Fruit fly (Drosophila melanogaster) whole organism, adult: ENCODE data around the gene CG3223.

ENCODE experiments used
- CG11617 ChIP-seq: fragments of 200-800 bp; sonication (Bioruptor generic); optimal IDR thresholded peaks from 2 replicates; lab custom pipeline; 2017; ENCODE audit warnings: mild to moderate bottlenecking, missing biosample characterization, missing genetic modification reagents, missing genetic modification characterization
- CG12768 ChIP-seq: fragments of 200-800 bp; sonication (Bioruptor generic); optimal IDR thresholded peaks from 2 replicates; lab custom pipeline; 2017; ENCODE audit warnings: missing biosample characterization, missing genetic modification characterization, mild to moderate bottlenecking, moderate library complexity, missing genetic modification reagents
- CG14711 ChIP-seq: fragments of 200-800 bp; sonication (Bioruptor generic); optimal IDR thresholded peaks from 2 replicates; lab custom pipeline; 2018; ENCODE audit warnings: missing biosample characterization, mild to moderate bottlenecking, missing genetic modification characterization, moderate library complexity
- CG1620 ChIP-seq: fragments of 200-800 bp; sonication (Bioruptor generic); optimal IDR thresholded peaks from 2 replicates; lab custom pipeline; 2016; ENCODE audit warnings: missing biosample characterization, missing genetic modification characterization
- CG33017 ChIP-seq: fragments of 200-800 bp; sonication (Bioruptor generic); optimal IDR thresholded peaks from 2 replicates; lab custom pipeline; 2018; ENCODE audit warnings: missing biosample characterization, mild to moderate bottlenecking, missing genetic modification characterization, moderate library complexity
- CG5204 ChIP-seq: fragments of 200-800 bp; sonication (Bioruptor generic); optimal IDR thresholded peaks from 2 replicates; lab custom pipeline; 2016; ENCODE audit warnings: missing biosample characterization, missing genetic modification characterization
- CG7045 ChIP-seq: fragments of 200-800 bp; sonication (Bioruptor generic); optimal IDR thresholded peaks from 2 replicates; lab custom pipeline; 2017; ENCODE audit warnings: missing biosample characterization, mild to moderate bottlenecking, missing genetic modification characterization
- CG7101 ChIP-seq: fragments of 200-800 bp; sonication (Bioruptor generic); optimal IDR thresholded peaks from 2 replicates; lab custom pipeline; 2018; ENCODE audit warnings: missing biosample characterization, mild to moderate bottlenecking, missing genetic modification characterization, moderate library complexity
- Clk ChIP-seq: fragments of 200-800 bp; sonication (Bioruptor generic); optimal IDR thresholded peaks from 2 replicates; lab custom pipeline; 2017; ENCODE audit warnings: missing biosample characterization, missing genetic modification characterization
- Crg-1 ChIP-seq: fragments of 200-800 bp; sonication (Bioruptor generic); optimal IDR thresholded peaks from 2 replicates; lab custom pipeline; 2016; ENCODE audit warnings: missing biosample characterization, missing genetic modification characterization
- Hr96 ChIP-seq: fragments of 200-800 bp; sonication (Bioruptor generic); optimal IDR thresholded peaks from 2 replicates; lab custom pipeline; 2016; ENCODE audit warnings: missing biosample characterization, missing genetic modification characterization
- Mnt ChIP-seq: fragments of 200-800 bp; sonication (Bioruptor generic); optimal IDR thresholded peaks from 2 replicates; lab custom pipeline; 2016; ENCODE audit warnings: missing biosample characterization, mild to moderate bottlenecking, missing genetic modification characterization
- bab1 ChIP-seq: fragments of 200-800 bp; sonication (Bioruptor generic); optimal IDR thresholded peaks from 3 replicates; lab custom pipeline; 2019; ENCODE audit warnings: missing biosample characterization, mild to moderate bottlenecking, missing genetic modification characterization, moderate library complexity
- cic ChIP-seq: fragments of 200-800 bp; sonication (Bioruptor generic); optimal IDR thresholded peaks from 2 replicates; lab custom pipeline; 2017; ENCODE audit warnings: missing biosample characterization, mild to moderate bottlenecking, missing genetic modification characterization, moderate library complexity
- cnc ChIP-seq, 2 experiments: fragments of >200 bp; optimal IDR thresholded peaks; 2 replicates each; lab custom pipeline; 2017
- kay ChIP-seq: fragments of 200-800 bp; sonication (Bioruptor generic); peaks from one replicate; lab custom pipeline; 2016; ENCODE audit warnings: missing biosample characterization, missing genetic modification characterization, borderline replicate concordance
- ovo ChIP-seq: fragments of 200-800 bp; sonication (Bioruptor generic); optimal IDR thresholded peaks from 2 replicates; lab custom pipeline; 2016; ENCODE audit warnings: missing biosample characterization, missing genetic modification characterization
- pad ChIP-seq: fragments of 200-800 bp; sonication (Bioruptor generic); optimal IDR thresholded peaks from 3 replicates; lab custom pipeline; 2017; ENCODE audit warnings: missing biosample characterization, missing genetic modification characterization, mild to moderate bottlenecking, moderate library complexity, missing genetic modification reagents
- tj ChIP-seq: fragments of 200-800 bp; sonication (Bioruptor generic); optimal IDR thresholded peaks from 3 replicates; lab custom pipeline; 2017; ENCODE audit warnings: missing biosample characterization, mild to moderate bottlenecking, missing genetic modification characterization, moderate library complexity
- toe ChIP-seq: fragments of 200-800 bp; sonication (Bioruptor generic); optimal IDR thresholded peaks from 2 replicates; lab custom pipeline; 2016; ENCODE audit warnings: missing biosample characterization, missing genetic modification characterization

The CG3223 gene

DNA sequence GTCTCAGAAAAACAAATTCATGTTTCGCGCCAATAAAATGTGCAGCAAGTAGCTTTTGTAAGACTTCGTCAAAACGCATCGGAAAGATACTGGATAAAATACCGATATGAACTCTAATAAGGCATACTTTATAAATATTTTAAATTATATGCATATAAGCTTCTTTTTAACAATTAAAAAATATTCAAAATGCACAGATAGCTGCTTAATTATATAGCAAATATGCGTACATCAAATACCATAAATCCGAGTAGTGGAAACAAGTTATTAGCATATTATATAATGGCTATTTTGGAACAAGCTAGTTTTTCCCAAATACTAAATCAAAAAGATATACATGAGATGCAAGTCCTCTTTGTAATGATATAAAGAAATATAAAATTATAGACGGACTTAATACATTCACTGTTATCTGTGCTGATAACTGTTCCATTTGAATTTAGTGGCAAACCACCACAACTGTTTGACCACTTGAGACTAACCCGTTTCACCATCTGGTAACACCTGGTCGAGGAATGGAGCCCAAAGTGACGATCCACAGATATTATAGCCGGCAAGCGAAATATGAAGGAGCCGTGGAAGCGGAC lies 9.6 kb upstream of the CG3223 start, which contains the start of gene PIG-H:
Gene PIG-H, plus strand, starts transcription at position 303 of the 587 bp plus-strand sequence.
- TF ChIP-seq Mnt (GFP tag; lab: Kevin White, UChicago) (no peak), ovo (GFP tag; lab: Kevin White, UChicago) (no peak), pad (no peak), Crg-1 (GFP tag; lab: Kevin White, UChicago) (no peak), toe (peak; percentile 8), CG33017 (tag; lab: Kevin White, UChicago) (no peak), CG5204 (peak; percentile 11), cnc (optimal IDR thresholded peaks at IDR 0.05; lab: Kevin White, UChicago) (no peak), CG12768 (GFP tag; lab: Kevin White, UChicago) (peak; percentile 5), CG1620 (GFP tag; lab: Kevin White, UChicago) (no peak), cic (no peak), tj (no peak), Hr96 (no peak), bab1 (GFP tag; lab: Kevin White, UChicago) (no peak), CG7045 (no peak), CG14711 (peak; percentile 23), kay (GFP tag; lab: Kevin White, UChicago) (peak; percentile 22), CG7101 (tag; lab: Kevin White, UChicago) (no peak), Clk (GFP tag; lab: Kevin White, UChicago) (no peak), CG11617 (GFP tag; lab: Kevin White, UChicago) (no peak)

DNA sequence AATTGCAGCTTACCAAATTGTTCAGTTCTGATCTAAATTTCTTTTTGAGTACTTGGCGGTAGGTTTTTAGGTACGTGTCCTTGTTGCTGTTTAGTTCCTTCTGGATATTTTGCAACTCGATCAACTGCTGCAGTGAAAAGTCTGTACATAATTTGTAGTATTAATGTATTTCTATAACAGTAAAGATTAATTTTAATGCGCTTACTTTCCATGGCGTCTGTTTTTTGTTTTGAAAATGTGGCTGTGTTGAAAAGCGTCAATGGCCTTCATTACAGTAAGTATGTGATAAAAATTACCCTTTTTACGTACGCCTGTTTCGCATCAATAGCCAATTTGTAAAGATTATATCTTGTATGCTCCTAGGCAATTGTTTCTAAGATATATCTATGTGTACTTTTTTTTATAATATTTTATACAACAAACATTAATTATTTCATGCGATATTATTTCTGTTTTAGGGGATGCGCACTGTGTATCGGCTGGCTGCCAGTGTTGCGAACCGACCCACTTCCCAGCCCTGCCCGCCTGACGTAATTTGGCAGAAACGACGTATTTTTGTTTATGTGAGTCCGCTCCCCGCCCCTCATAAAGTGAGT lies 8.0 kb upstream of the CG3223 start, which contains the start of the genes Kmn2 and CG2698:
Gene Kmn2, minus strand, starts transcription at position 236 of the 596 bp plus-strand sequence.
Gene CG2698, plus strand, starts transcription at position 489 of the 596 bp plus-strand sequence.
- peak; percentile 94 for TF ChIP-seq CG11617 (GFP tag; lab: Kevin White, UChicago)
- peak; percentile 80 for TF ChIP-seq Clk (GFP tag; lab: Kevin White, UChicago)
- TF ChIP-seq CG33017 (tag; lab: Kevin White, UChicago), result peak; percentile 95
- TF ChIP-seq Hr96, result no peak
- peak; percentile 82 for TF ChIP-seq cic
- peak; percentile 98 for TF ChIP-seq CG12768 (GFP tag; lab: Kevin White, UChicago)
- peak; percentile 92 for TF ChIP-seq CG5204
- peak; percentile 90 for TF ChIP-seq CG14711
- TF ChIP-seq kay (GFP tag; lab: Kevin White, UChicago), result peak; percentile 91
- TF ChIP-seq CG7045, result peak; percentile 96
- peak; percentile 93 for TF ChIP-seq CG1620 (GFP tag; lab: Kevin White, UChicago)
- peak; percentile 90 for TF ChIP-seq bab1 (GFP tag; lab: Kevin White, UChicago)
- no peak for TF ChIP-seq cnc (optimal IDR thresholded peaks at IDR 0.05; lab: Kevin White, UChicago)
- TF ChIP-seq ovo (GFP tag; lab: Kevin White, UChicago), result peak; percentile 93
- TF ChIP-seq CG7101 (tag; lab: Kevin White, UChicago), result peak; percentile 97
- peak; percentile 88 for TF ChIP-seq toe
- TF ChIP-seq tj, result peak; percentile 74
- TF ChIP-seq pad, result peak; percentile 90
- TF ChIP-seq Mnt (GFP tag; lab: Kevin White, UChicago), result peak; percentile 88
- peak; percentile 97 for TF ChIP-seq Crg-1 (GFP tag; lab: Kevin White, UChicago)

DNA sequence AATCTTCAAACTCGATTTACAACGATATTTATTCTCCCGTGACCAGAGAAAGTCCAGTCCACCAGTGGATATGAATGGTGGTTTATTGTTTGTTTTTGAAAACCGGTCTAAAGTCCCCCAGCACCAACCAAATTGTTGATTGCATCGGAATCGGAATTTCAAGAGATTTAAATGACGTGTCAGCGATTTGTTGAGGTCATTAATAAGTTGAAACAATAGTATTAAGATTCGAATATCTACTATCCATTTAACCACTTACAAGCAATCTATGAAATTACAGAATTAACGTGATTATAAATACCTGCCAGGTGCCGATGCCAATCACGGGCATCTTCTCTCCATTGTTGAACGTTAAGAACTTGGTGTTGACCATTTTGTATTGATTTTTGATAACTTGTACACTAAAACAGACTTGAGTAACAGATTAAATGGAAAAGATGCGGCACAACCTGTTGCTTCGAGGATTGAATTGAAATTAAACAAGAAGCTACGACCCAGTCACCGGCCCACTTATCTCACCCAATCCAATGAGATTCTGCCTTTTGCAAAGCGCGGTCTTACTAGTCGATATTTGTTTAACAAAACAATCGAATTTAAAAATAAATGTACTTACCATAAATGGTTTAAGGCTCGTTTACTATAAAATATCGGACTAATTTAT lies 1.5 kb upstream of the CG3223 start, which contains the start of gene CG2767:
Gene CG2767, minus strand, starts transcription at position 516 of the 661 bp plus-strand sequence.
- TF ChIP-seq CG7101 (tag; lab: Kevin White, UChicago) (no peak), Crg-1 (GFP tag; lab: Kevin White, UChicago) (no peak), tj (peak; percentile 64), CG1620 (GFP tag; lab: Kevin White, UChicago) (no peak), CG12768 (GFP tag; lab: Kevin White, UChicago) (peak; percentile 17), CG33017 (tag; lab: Kevin White, UChicago) (peak; percentile 18), bab1 (GFP tag; lab: Kevin White, UChicago) (peak; percentile 13)

DNA sequence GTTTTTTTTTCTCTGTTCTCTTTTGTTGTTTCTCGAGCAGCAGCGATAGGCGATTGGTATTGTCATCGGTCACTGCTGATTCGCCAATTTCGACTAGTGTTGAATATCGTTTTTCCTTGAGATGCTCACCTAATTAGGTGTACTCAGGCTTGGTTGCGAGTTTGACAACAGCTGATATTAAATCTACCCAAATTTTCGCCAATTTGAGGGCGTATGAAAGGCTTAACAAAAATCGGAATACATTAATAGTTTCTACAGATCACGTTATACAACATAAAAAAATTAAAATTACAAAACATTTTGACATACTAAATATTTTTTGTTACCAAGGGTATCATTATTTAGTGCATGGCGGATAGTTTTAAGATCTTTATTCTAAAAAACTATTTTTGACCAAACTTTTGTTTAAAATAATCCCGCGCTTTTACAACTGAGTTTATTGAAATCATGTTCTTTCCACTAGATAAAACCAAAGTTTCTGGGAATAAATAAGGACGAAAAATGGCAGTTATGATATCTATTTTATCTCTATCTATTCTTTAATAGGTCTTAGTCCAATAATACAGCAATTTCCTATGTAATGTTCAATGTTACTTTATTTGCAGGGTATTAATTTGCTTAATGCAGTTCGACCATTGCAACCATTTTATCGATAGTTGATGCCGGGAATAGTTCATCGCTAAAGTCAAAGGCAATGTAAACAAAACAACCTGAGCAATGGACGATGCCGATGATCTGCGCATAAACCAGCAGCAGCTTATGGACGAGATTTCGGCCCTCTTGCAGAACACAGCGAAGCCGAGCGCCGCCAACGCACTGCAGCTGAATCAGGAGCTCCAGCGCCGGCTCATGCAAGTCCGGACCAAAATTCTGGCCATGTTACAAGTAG lies 4.2 kb downstream of the CG3223 start, which contains the start of the genes CG10435 and Pbp95:
Gene CG10435, minus strand, starts transcription at position 81 of the 889 bp plus-strand sequence.
Gene Pbp95, plus strand, starts transcription at position 671 of the 889 bp plus-strand sequence.
- TF ChIP-seq CG5204, result peak; percentile 80
- TF ChIP-seq tj, result peak; percentile 83
- peak; percentile 79 for TF ChIP-seq toe
- peak; percentile 57 for TF ChIP-seq CG7101 (tag; lab: Kevin White, UChicago)
- no peak for TF ChIP-seq kay (GFP tag; lab: Kevin White, UChicago)
- TF ChIP-seq Clk (GFP tag; lab: Kevin White, UChicago), result peak; percentile 32
- no peak for TF ChIP-seq CG33017 (tag; lab: Kevin White, UChicago)
- no peak for TF ChIP-seq ovo (GFP tag; lab: Kevin White, UChicago)
- peak; percentile 49 for TF ChIP-seq pad
- peak; percentile 4 for TF ChIP-seq Hr96
- peak; percentile 39 for TF ChIP-seq CG12768 (GFP tag; lab: Kevin White, UChicago)
- TF ChIP-seq bab1 (GFP tag; lab: Kevin White, UChicago), result peak; percentile 33
- TF ChIP-seq cnc (optimal IDR thresholded peaks at IDR 0.05; lab: Kevin White, UChicago), result no peak
- TF ChIP-seq cic, result no peak
- peak; percentile 37 for TF ChIP-seq CG7045
- peak; percentile 66 for TF ChIP-seq CG1620 (GFP tag; lab: Kevin White, UChicago)
- TF ChIP-seq Crg-1 (GFP tag; lab: Kevin White, UChicago), result peak; percentile 54
- TF ChIP-seq Mnt (GFP tag; lab: Kevin White, UChicago), result peak; percentile 60
- peak; percentile 31 for TF ChIP-seq CG14711
- peak; percentile 72 for TF ChIP-seq CG11617 (GFP tag; lab: Kevin White, UChicago)
